Worm (Caenorhabditis elegans): Measurements from ENCODE around the gene twk-14.

Gene twk-14

DNA sequence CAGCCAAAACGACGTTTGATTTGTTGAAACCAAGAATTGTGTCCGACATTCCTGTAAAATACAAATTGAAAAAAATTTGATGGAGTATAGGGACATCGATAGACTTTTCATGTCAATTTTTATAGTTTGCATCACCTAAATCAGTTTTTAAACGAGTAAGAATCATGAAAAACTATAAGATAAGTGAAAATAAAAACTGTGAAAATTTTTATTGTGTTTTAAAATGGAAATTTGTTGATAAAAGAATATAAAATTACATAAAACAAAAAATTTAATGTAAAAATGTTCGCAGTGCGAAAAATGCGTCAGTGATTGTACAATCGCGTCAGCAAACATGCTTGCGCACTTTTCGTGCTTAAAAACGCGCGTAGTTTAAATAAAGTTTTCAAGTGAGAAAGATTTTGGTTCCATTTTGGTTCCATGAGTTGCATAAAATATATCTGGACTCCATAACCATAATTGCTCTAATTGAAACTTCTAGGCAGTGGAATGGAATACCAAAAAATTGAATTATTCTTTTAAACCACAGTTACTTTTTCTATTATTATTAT is 52.0 kb downstream of the twk-14 start, which contains the start of gene tomm-20 (continued):
- peak; percentile 70 for TF ChIP-seq hmg-11 (tag; optimal IDR thresholded peaks at IDR 0.05)
- no peak for TF ChIP-seq eor-1 (tag; optimal IDR thresholded peaks at IDR 0.05)
- peak; percentile 97 for TF ChIP-seq nhr-23 (tag; optimal IDR thresholded peaks at IDR 0.05)
- TF ChIP-seq fkh-2 (tag; optimal IDR thresholded peaks at IDR 0.05) = no peak
- peak; percentile 90 for TF ChIP-seq tbx-2 (tag; optimal IDR thresholded peaks at IDR 0.05)
- peak; percentile 88 for TF ChIP-seq lin-15B (tag; optimal IDR thresholded peaks at IDR 0.05)
- no peak for TF ChIP-seq zag-1 (tag; optimal IDR thresholded peaks at IDR 0.05)
- TF ChIP-seq ZK546.5 (tag; optimal IDR thresholded peaks at IDR 0.05) = peak; percentile 32
- peak; percentile 19 for TF ChIP-seq unc-39 (tag; optimal IDR thresholded peaks at IDR 0.05)
- peak; percentile 58 for TF ChIP-seq nhr-28 (tag; optimal IDR thresholded peaks at IDR 0.05)
- TF ChIP-seq ceh-82 (tag; optimal IDR thresholded peaks at IDR 0.05) = peak; percentile 64
- TF ChIP-seq nhr-76 (tag; optimal IDR thresholded peaks at IDR 0.05) = no peak
- TF ChIP-seq nhr-67 (tag; optimal IDR thresholded peaks at IDR 0.05) = no peak
- peak; percentile 66 for TF ChIP-seq fkh-10 (GFP tag; optimal IDR thresholded peaks at IDR 0.05)
- TF ChIP-seq nhr-11 (tag; optimal IDR thresholded peaks at IDR 0.05) = peak; percentile 53
- peak; percentile 57 for TF ChIP-seq aly-2 (tag; optimal IDR thresholded peaks at IDR 0.05)
- TF ChIP-seq egl-27 (tag; optimal IDR thresholded peaks at IDR 0.05) = peak; percentile 36
- TF ChIP-seq nhr-237 (tag; optimal IDR thresholded peaks at IDR 0.05) = no peak
- TF ChIP-seq jun-1 (tag; optimal IDR thresholded peaks at IDR 0.05) = peak; percentile 73

DNA sequence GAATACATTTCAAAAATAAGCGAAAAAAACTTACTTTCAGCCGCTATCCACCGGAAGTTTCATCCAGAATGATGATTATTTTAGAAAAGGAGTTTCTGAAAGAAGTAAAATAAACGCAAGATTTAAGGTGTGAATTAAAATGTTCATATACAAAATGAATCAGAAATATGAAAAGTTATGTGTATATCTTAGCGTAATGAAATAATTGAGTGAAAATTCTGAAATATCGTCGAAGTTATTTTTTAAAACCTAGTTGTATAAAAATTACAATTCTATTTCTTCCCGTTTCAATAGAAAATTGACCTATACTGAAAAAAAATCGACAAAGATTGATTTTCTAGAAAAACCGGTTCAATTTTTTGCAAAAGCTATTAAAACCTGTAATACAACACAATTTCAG is 57.6 kb downstream of the twk-14 start, which contains the start of gene twk-13:
Gene twk-13 (minus strand): TSS at position 101 of the 400 bp plus-strand sequence.
- TF ChIP-seq nhr-77 (tag; optimal IDR thresholded peaks at IDR 0.05) (no peak), ceh-9 (tag; optimal IDR thresholded peaks at IDR 0.05) (no peak), elt-1 (tag; optimal IDR thresholded peaks at IDR 0.05) (no peak), aly-2 (tag; optimal IDR thresholded peaks at IDR 0.05) (no peak), ztf-11 (tag; optimal IDR thresholded peaks at IDR 0.05) (no peak), lsy-12 (tag; optimal IDR thresholded peaks at IDR 0.05) (no peak), egl-27 (tag; optimal IDR thresholded peaks at IDR 0.05) (no peak), eor-1 (tag; optimal IDR thresholded peaks at IDR 0.05) (no peak), lin-39 (tag; optimal IDR thresholded peaks at IDR 0.05) (no peak), elt-3 (tag; optimal IDR thresholded peaks at IDR 0.05) (no peak), lin-15B (tag; optimal IDR thresholded peaks at IDR 0.05) (no peak), nfya-1 (tag; optimal IDR thresholded peaks at IDR 0.05; ENCODE audit: insufficient read depth) (no peak), ceh-16 (tag; optimal IDR thresholded peaks at IDR 0.05) (no peak), nhr-237 (tag; optimal IDR thresholded peaks at IDR 0.05) (no peak), ceh-28 (tag; optimal IDR thresholded peaks at IDR 0.05) (no peak)

Data from whole organism, L3 larva.